Worm (Caenorhabditis elegans) whole organism, L3 larva: ENCODE results near the gene T26C5.3.

Experiments used
- nhr-237 ChIP-seq: fragments of 150-350 bp; optimal IDR thresholded peaks from 2 replicates; lab custom pipeline; 2014; ENCODE audit warnings: missing biosample characterization, missing genetic modification characterization
- pqm-1 ChIP-seq: fragments of 150-350 bp; optimal IDR thresholded peaks from 2 replicates; lab custom pipeline; 2017; ENCODE audit warnings: missing biosample characterization, missing genetic modification characterization, inconsistent platforms
- skn-1 ChIP-seq: fragments of 150-350 bp; optimal IDR thresholded peaks from 2 replicates; lab custom pipeline; 2014; ENCODE audit warnings: missing biosample characterization, missing genetic modification characterization
- unc-39 ChIP-seq: sonication (generic microtip); optimal IDR thresholded peaks from 4 replicates; lab custom pipeline; 2017; ENCODE audit warnings: missing biosample characterization, missing genetic modification characterization
- zag-1 ChIP-seq: fragments of 150-350 bp; optimal IDR thresholded peaks from 2 replicates; lab custom pipeline; 2014; ENCODE audit warnings: missing biosample characterization, missing genetic modification characterization

- TF ChIP-seq zag-1 (tag; lab: Kevin White, UChicago) (no peak), unc-39 (no peak), nhr-237 (tag; lab: Kevin White, UChicago) (no peak), pqm-1 (tag; lab: Kevin White, UChicago) (no peak), skn-1 (tag; lab: Kevin White, UChicago) (no peak)
Measured at ce11 chrII:9266755-9267154, 30.4 kb downstream of the T26C5.3 start, which contains the start of gene C01G6.2.
